Fruit fly (Drosophila melanogaster): ENCODE measurements around the gene Spn.

Spn gene

dm6 chr3L:2554118-2554814 lies at the start of gene Spn (continued):
- TF ChIP-seq CG4854 (GFP tag; optimal IDR thresholded peaks at IDR 0.05) (peak; percentile 34), CG2120 (GFP tag; optimal IDR thresholded peaks at IDR 0.05) (peak; percentile 31), cas (GFP tag; IDR thresholded peaks at IDR 0.05) (0 out of 2 replicates have a peak, but pooled peaks have one; percentile 28), kni (GFP tag; optimal IDR thresholded peaks at IDR 0.05) (no peak), gce (GFP tag; IDR thresholded peaks at IDR 0.05) (no peak), CG1792 (GFP tag; optimal IDR thresholded peaks at IDR 0.05) (peak; percentile 1), CHES-1-like (GFP tag; optimal IDR thresholded peaks at IDR 0.05) (peak; percentile 23), sens-2 (GFP tag; IDR thresholded peaks at IDR 0.05) (no peak), trh (GFP tag; optimal IDR thresholded peaks at IDR 0.05) (no peak), CG13424 (tag; optimal IDR thresholded peaks at IDR 0.05) (no peak), CG2199 (GFP tag; IDR thresholded peaks at IDR 0.05) (no peak), insv (GFP tag; optimal IDR thresholded peaks at IDR 0.05) (peak in 1 of 2 experiments; percentile 25), disco-r (GFP tag; optimal IDR thresholded peaks at IDR 0.05) (no peak), gro (GFP tag; optimal IDR thresholded peaks at IDR 0.05) (peak; percentile 76), gem (tag; optimal IDR thresholded peaks at IDR 0.05) (no peak), Asciz (GFP tag; optimal IDR thresholded peaks at IDR 0.05) (peak; percentile 6), ro (GFP tag; IDR thresholded peaks at IDR 0.05) (no peak), Elba2 (GFP tag; optimal IDR thresholded peaks at IDR 0.05) (no peak), dm (GFP tag; optimal IDR thresholded peaks at IDR 0.05) (no peak), B-H2 (GFP tag; optimal IDR thresholded peaks at IDR 0.05) (peak; percentile 30), bigmax (GFP tag; optimal IDR thresholded peaks at IDR 0.05) (no peak), mirr (GFP tag; optimal IDR thresholded peaks at IDR 0.05) (no peak), CG17361 (GFP tag; IDR thresholded peaks at IDR 0.05) (no peak), repo (GFP tag; optimal IDR thresholded peaks at IDR 0.05) (no peak), Ets97D (GFP tag; optimal IDR thresholded peaks at IDR 0.05) (peak; percentile 79), Dll (GFP tag; IDR thresholded peaks at IDR 0.05; ENCODE audit: partially characterized antibody) (peak; percentile 97), CG32772 (GFP tag; IDR thresholded peaks at IDR 0.05) (no peak), CG4820 (GFP tag; optimal IDR thresholded peaks at IDR 0.05) (no peak), CG6765 (GFP tag; optimal IDR thresholded peaks at IDR 0.05) (peak; percentile 49), dpn (GFP tag; optimal IDR thresholded peaks at IDR 0.05) (peak; percentile 27 to 33), Opbp (GFP tag; IDR thresholded peaks at IDR 0.05; ENCODE audit: partially characterized antibody) (peak; percentile 98), Ssrp (tag; optimal IDR thresholded peaks at IDR 0.05) (no peak), toy (GFP tag; IDR thresholded peaks at IDR 0.05) (no peak), otp (GFP tag; IDR thresholded peaks at IDR 0.05) (no peak), zf30C (GFP tag; optimal IDR thresholded peaks at IDR 0.05) (peak; percentile 33), CG16779 (GFP tag; IDR thresholded peaks at IDR 0.05) (no peak), PHDP (tag; optimal IDR thresholded peaks at IDR 0.05) (peak; percentile 15), CG8765 (GFP tag; IDR thresholded peaks at IDR 0.05) (no peak), schlank (tag; optimal IDR thresholded peaks at IDR 0.05) (no peak), CG6683 (GFP tag; optimal IDR thresholded peaks at IDR 0.05) (no peak), CG7839 (tag; optimal IDR thresholded peaks at IDR 0.05) (no peak), Deaf1 (tag; optimal IDR thresholded peaks at IDR 0.05) (no peak), CG14014 (GFP tag; IDR thresholded peaks at IDR 0.05) (no peak; the same call in 1 of the 2 replicates), Sry-β (GFP tag; optimal IDR thresholded peaks at IDR 0.05) (peak; percentile 54), YL-1 (GFP tag; optimal IDR thresholded peaks at IDR 0.05) (peak; percentile 3), Dbx (GFP tag; IDR thresholded peaks at IDR 0.05) (peak; percentile 63; the same call in 2 of the 3 replicates), CG6689 (GFP tag; IDR thresholded peaks at IDR 0.05) (no peak), CG17612 (GFP tag; IDR thresholded peaks at IDR 0.05) (no peak), emc (GFP tag; optimal IDR thresholded peaks at IDR 0.05) (no peak), ranshi (GFP tag; IDR thresholded peaks at IDR 0.05) (no peak)
